Worm (Caenorhabditis elegans) whole organism, early embryonic: ENCODE measurements around the gene K12G11.6.

ENCODE experiments used
- B0310.2 ChIP-seq: sonication (generic microtip); optimal IDR thresholded peaks from 2 replicates; lab custom pipeline; 2016; ENCODE audit warnings: mild to moderate bottlenecking, missing genetic modification characterization, missing compliant biosample characterization
- F13C5.2 ChIP-seq: sonication (generic microtip); optimal IDR thresholded peaks from 2 replicates; lab custom pipeline; 2017; ENCODE audit warnings: mild to moderate bottlenecking, missing genetic modification characterization, inconsistent platforms, missing compliant biosample characterization
- aly-1 ChIP-seq: sonication (generic microtip); optimal IDR thresholded peaks from 2 replicates; lab custom pipeline; 2016; ENCODE audit warnings: missing genetic modification characterization, missing compliant biosample characterization
- ama-1 ChIP-seq: fragments of 150-350 bp; optimal IDR thresholded peaks from 2 replicates; lab custom pipeline; 2014
- ceh-36 ChIP-seq: sonication (generic microtip); optimal IDR thresholded peaks from 2 replicates; lab custom pipeline; 2016; ENCODE audit warnings: missing genetic modification characterization, inconsistent platforms, missing compliant biosample characterization
- ets-7 ChIP-seq: sonication (generic microtip); optimal IDR thresholded peaks from 2 replicates; lab custom pipeline; 2016; ENCODE audit warnings: missing genotype, missing genetic modification characterization, missing compliant biosample characterization
- flt-1 ChIP-seq: fragments of 200-800 bp; sonication (Bioruptor generic); IDR thresholded peaks from 2 replicates; pipeline ENCODE4 v1.3.6; 2022; ENCODE audit warnings: missing genetic modification characterization, missing compliant biosample characterization
- hmbx-1 ChIP-seq: sonication (generic microtip); optimal IDR thresholded peaks from 2 replicates; lab custom pipeline; 2016; ENCODE audit warnings: mild to moderate bottlenecking, missing genetic modification characterization, missing compliant biosample characterization
- hmg-4 ChIP-seq: fragments of 200-800 bp; sonication (Bioruptor generic); optimal IDR thresholded peaks from 2 replicates; lab custom pipeline; 2018; ENCODE audit warnings: mild to moderate bottlenecking, missing genetic modification characterization, missing compliant biosample characterization
- tbx-37 ChIP-seq: fragments of 200-800 bp; sonication (Bioruptor generic); conservative IDR thresholded peaks from 2 replicates; pipeline ENCODE4 v1.3.6; 2022; ENCODE audit warnings: missing genetic modification reagents, missing genetic modification characterization, missing compliant biosample characterization
- tra-4 ChIP-seq: sonication (generic microtip); optimal IDR thresholded peaks from 2 replicates; lab custom pipeline; 2017; ENCODE audit warnings: missing genetic modification characterization, missing compliant biosample characterization

ce11 chrV:11879732-11880131 is 14.4 kb upstream of the K12G11.6 start, which contains the start of gene sulp-5:
- no peak for TF ChIP-seq flt-1 (GFP tag; lab: Robert Waterston, UW)
- TF ChIP-seq hmbx-1 (tag; lab: Kevin White, UChicago), result no peak
- TF ChIP-seq F13C5.2 (tag; lab: Kevin White, UChicago), result no peak
- no peak for TF ChIP-seq ama-1 (lab: Kevin White, UChicago)
- TF ChIP-seq tra-4, result no peak
- no peak for TF ChIP-seq aly-1 (tag; lab: Kevin White, UChicago)
- TF ChIP-seq B0310.2 (tag; lab: Kevin White, UChicago), result no peak
- TF ChIP-seq hmg-4 (GFP tag; lab: Kevin White, UChicago), result no peak
- no peak for TF ChIP-seq ceh-36 (tag; lab: Kevin White, UChicago)
- no peak for TF ChIP-seq ets-7 (tag; lab: Kevin White, UChicago)
- no peak for TF ChIP-seq tbx-37
